Worm (Caenorhabditis elegans) whole organism, L4 larva: Measurements from ENCODE around the gene gldi-5.

Experiments used
- F37D6.2 ChIP-seq: sonication (generic microtip); optimal IDR thresholded peaks from 2 replicates; lab custom pipeline; 2016; ENCODE audit warnings: mild to moderate bottlenecking, missing genetic modification characterization, missing compliant biosample characterization
- Y75B8A.6 ChIP-seq: fragments of 200-800 bp; sonication (Bioruptor generic); IDR thresholded peaks from 2 replicates; pipeline ENCODE4 v1.3.6; 2022; ENCODE audit warnings: missing genetic modification reagents, missing genetic modification characterization, missing compliant biosample characterization
- ZK546.5 ChIP-seq, 2 experiments: sonication (generic microtip); optimal IDR thresholded peaks; 2 replicates each; lab custom pipeline; 2017; ENCODE audit warnings: missing biosample characterization in 2 of 2, missing genetic modification characterization in 2 of 2
- ceh-32 ChIP-seq: sonication (generic microtip); optimal IDR thresholded peaks from 2 replicates; lab custom pipeline; 2016; ENCODE audit warnings: mild to moderate bottlenecking, missing genetic modification characterization, missing compliant biosample characterization; ENCODE audit not compliant: poor library complexity
- ceh-44 ChIP-seq: fragments of 200-800 bp; sonication (Bioruptor generic); IDR thresholded peaks from 2 replicates; pipeline ENCODE4 v1.3.6; 2022; ENCODE audit warnings: missing genetic modification reagents, missing genetic modification characterization, missing compliant biosample characterization
- cey-2 ChIP-seq: sonication (generic microtip); optimal IDR thresholded peaks from 3 replicates; lab custom pipeline; 2017; ENCODE audit warnings: missing genetic modification characterization, mild to moderate bottlenecking, missing compliant biosample characterization, antibody characterized with exemption, borderline replicate concordance; ENCODE audit not compliant: insufficient read depth
- ctbp-1 ChIP-seq: fragments of 200-800 bp; sonication (Bioruptor generic); IDR thresholded peaks from 2 replicates; pipeline ENCODE4 v1.3.6; 2022; ENCODE audit warnings: missing genetic modification reagents, missing genetic modification characterization, missing compliant biosample characterization
- daf-12 ChIP-seq: fragments of 150-350 bp; optimal IDR thresholded peaks from 2 replicates; lab custom pipeline; 2014; ENCODE audit warnings: missing biosample characterization, missing genetic modification reagents, missing genetic modification characterization
- dpl-1 ChIP-seq: fragments of 150-350 bp; optimal IDR thresholded peaks from 2 replicates; lab custom pipeline; 2014; ENCODE audit warnings: missing biosample characterization, missing genetic modification reagents, missing genetic modification characterization
- dve-1 ChIP-seq: sonication (generic microtip); optimal IDR thresholded peaks from 2 replicates; lab custom pipeline; 2017; ENCODE audit warnings: antibody characterized with exemption, mild to moderate bottlenecking, missing genetic modification characterization, missing compliant biosample characterization; ENCODE audit not compliant: insufficient read depth
- fkh-10 ChIP-seq: fragments of 150-350 bp; optimal IDR thresholded peaks from 2 replicates; lab custom pipeline; 2014; ENCODE audit warnings: missing biosample characterization, missing genetic modification reagents, missing genetic modification characterization
- hif-1 ChIP-seq, 2 experiments: sonication (generic microtip); optimal IDR thresholded peaks; 2 replicates each; lab custom pipeline; 2016 to 2017; ENCODE audit warnings: missing compliant biosample characterization in 2 of 2, missing genetic modification characterization in 2 of 2, missing genetic modification reagents in 2 of 2, missing genotype in 2 of 2, mild to moderate bottlenecking in 1 of 2
- lir-3 ChIP-seq: sonication (generic microtip); optimal IDR thresholded peaks from 2 replicates; lab custom pipeline; 2016; ENCODE audit warnings: mild to moderate bottlenecking, missing genetic modification characterization, missing compliant biosample characterization
- nhr-237 ChIP-seq: sonication (generic microtip); optimal IDR thresholded peaks from 2 replicates; lab custom pipeline; 2017; ENCODE audit warnings: missing biosample characterization, missing genetic modification characterization
- nhr-6 ChIP-seq: fragments of 150-350 bp; optimal IDR thresholded peaks from 2 replicates; lab custom pipeline; 2014; ENCODE audit warnings: missing biosample characterization, missing genetic modification characterization
- pha-4 ChIP-seq, 2 experiments: fragments of 150-350 bp in 1 of 2; fragments of 200-800 bp in 1 of 2; sonication (Bioruptor generic) in 1 of 2; IDR thresholded peaks in 1 of 2; optimal IDR thresholded peaks in 1 of 2; 2 replicates each; pipeline versions ENCODE4 v1.3.6 to Lab custom; 2014 to 2022; ENCODE audit warnings: missing genetic modification characterization in 2 of 2, missing genetic modification reagents in 2 of 2, missing biosample characterization in 1 of 2, missing compliant biosample characterization in 1 of 2
- rbr-2 ChIP-seq: sonication (generic microtip); optimal IDR thresholded peaks from 2 replicates; lab custom pipeline; 2016; ENCODE audit warnings: missing genotype, missing genetic modification characterization, missing compliant biosample characterization
- saeg-2 ChIP-seq: fragments of 200-800 bp; sonication (Bioruptor generic); IDR thresholded peaks from 2 replicates; pipeline ENCODE4 v1.3.6; 2022; ENCODE audit warnings: missing genetic modification reagents, missing genetic modification characterization, missing compliant biosample characterization
- sdz-12 ChIP-seq: fragments of 200-800 bp; sonication (Bioruptor generic); optimal IDR thresholded peaks from 2 replicates; lab custom pipeline; 2018; ENCODE audit warnings: mild to moderate bottlenecking, missing genetic modification characterization, missing compliant biosample characterization
- vab-7 ChIP-seq: fragments of 200-800 bp; sonication (Bioruptor generic); IDR thresholded peaks from 2 replicates; pipeline ENCODE4 v1.3.6; 2022; ENCODE audit warnings: missing genetic modification reagents, missing genetic modification characterization, missing compliant biosample characterization
- zip-2 ChIP-seq: fragments of 150-350 bp; optimal IDR thresholded peaks from 2 replicates; lab custom pipeline; 2014; ENCODE audit warnings: missing biosample characterization, missing genetic modification characterization
- ztf-11 ChIP-seq: fragments of 150-350 bp; optimal IDR thresholded peaks from 2 replicates; lab custom pipeline; 2014; ENCODE audit warnings: missing biosample characterization, missing genetic modification characterization

The gldi-5 gene

ce11 chrIII:3677378-3677777, 48.9 kb downstream of the gldi-5 start (continued):
- TF ChIP-seq dpl-1 (GFP tag; lab: Kevin White, UChicago), result peak; percentile 29
- peak; percentile 93 for TF ChIP-seq fkh-10 (GFP tag; lab: Kevin White, UChicago)
- no peak for TF ChIP-seq zip-2 (tag; lab: Kevin White, UChicago)
- TF ChIP-seq cey-2 (tag; lab: Kevin White, UChicago), result no peak
- peak; percentile 32 for TF ChIP-seq dve-1 (tag; lab: Kevin White, UChicago)
- TF ChIP-seq ZK546.5 (tag; optimal IDR thresholded peaks at IDR 0.05; lab: Kevin White, UChicago), result no peak
- TF ChIP-seq, all 104 proteins: peak for 27

- TF ChIP-seq zip-2 (tag; lab: Kevin White, UChicago) (no peak), hif-1 (tag; optimal IDR thresholded peaks at IDR 0.05; lab: Kevin White, UChicago) (no peak), pha-4 (GFP tag; IDR thresholded peaks at IDR 0.05; lab: Robert Waterston, UW) (no peak), pha-4 (tag; optimal IDR thresholded peaks at IDR 0.05; lab: Kevin White, UChicago) (no peak), nhr-237 (tag; lab: Kevin White, UChicago) (no peak), rbr-2 (tag; lab: Kevin White, UChicago) (no peak), sdz-12 (GFP tag; lab: Kevin White, UChicago) (no peak), ztf-11 (tag; lab: Kevin White, UChicago) (no peak), ceh-32 (tag; lab: Kevin White, UChicago) (no peak), Y75B8A.6 (no peak), F37D6.2 (no peak), lir-3 (tag; lab: Kevin White, UChicago) (no peak), ctbp-1 (GFP tag; lab: Robert Waterston, UW) (no peak), daf-12 (tag; lab: Kevin White, UChicago) (no peak), vab-7 (GFP tag; lab: Robert Waterston, UW) (no peak), ceh-44 (GFP tag; lab: Robert Waterston, UW) (no peak), saeg-2 (GFP tag; lab: Robert Waterston, UW) (no peak), nhr-6 (tag; lab: Kevin White, UChicago) (no peak)
Observed at ce11 chrIII:3675480-3675879, 50.8 kb downstream of the gldi-5 start.
